Fruit fly (Drosophila melanogaster) whole organism, embryonic: ENCODE data around the gene mio.

Experiments used
- Antp ChIP-seq: fragments of 200-800 bp; sonication (Bioruptor generic); optimal IDR thresholded peaks from 3 replicates; lab custom pipeline; 2016; ENCODE audit warnings: missing biosample characterization, missing genetic modification characterization
- CG10366 ChIP-seq: fragments of 200-800 bp; sonication (Bioruptor generic); IDR thresholded peaks from 2 replicates; pipeline ENCODE4 v1.3.6; 2022; ENCODE audit warnings: missing biosample characterization, missing genetic modification characterization
- CG10462 ChIP-seq: fragments of 200-800 bp; sonication (Bioruptor generic); optimal IDR thresholded peaks from 2 replicates; lab custom pipeline; 2016; ENCODE audit warnings: missing biosample characterization, missing genetic modification characterization
- CG10654 ChIP-seq: fragments of 200-800 bp; sonication (Bioruptor generic); optimal IDR thresholded peaks from 2 replicates; lab custom pipeline; 2016; ENCODE audit warnings: missing biosample characterization, missing genetic modification characterization
- CG11093 ChIP-seq: fragments of 200-800 bp; sonication (Bioruptor generic); IDR thresholded peaks from 3 replicates; pipeline ENCODE4 v1.3.6; 2022; ENCODE audit warnings: missing biosample characterization, missing genetic modification characterization
- CG12236 ChIP-seq: fragments of 200-800 bp; sonication (Bioruptor generic); optimal IDR thresholded peaks from 2 replicates; lab custom pipeline; 2016; ENCODE audit warnings: missing biosample characterization, missing genetic modification characterization
- CG13123 ChIP-seq: fragments of 200-800 bp; sonication (Bioruptor generic); optimal IDR thresholded peaks from 2 replicates; lab custom pipeline; 2016; ENCODE audit warnings: missing biosample characterization, missing genetic modification characterization
- CG13775 ChIP-seq: fragments of 200-800 bp; sonication (Bioruptor generic); optimal IDR thresholded peaks from 3 replicates; lab custom pipeline; 2017; ENCODE audit warnings: missing biosample characterization, mild to moderate bottlenecking, missing genetic modification characterization
- CG14441 ChIP-seq: fragments of 200-800 bp; sonication (Bioruptor generic); IDR thresholded peaks from 2 replicates; pipeline ENCODE4 v1.3.6; 2022; ENCODE audit warnings: missing biosample characterization, missing genetic modification characterization
- CG15269 ChIP-seq: fragments of 200-800 bp; sonication (Bioruptor generic); optimal IDR thresholded peaks from 2 replicates; lab custom pipeline; 2018; ENCODE audit warnings: missing biosample characterization, mild to moderate bottlenecking, missing genetic modification characterization, moderate library complexity
- CG18476 ChIP-seq: fragments of 200-800 bp; sonication (Bioruptor generic); optimal IDR thresholded peaks from 2 replicates; lab custom pipeline; 2016; ENCODE audit warnings: missing biosample characterization, mild to moderate bottlenecking, missing genetic modification characterization
- CG2120 ChIP-seq: fragments of 200-800 bp; sonication (Bioruptor generic); optimal IDR thresholded peaks from 3 replicates; lab custom pipeline; 2016; ENCODE audit warnings: missing biosample characterization, missing genetic modification characterization
- CG2129 ChIP-seq: fragments of 200-800 bp; sonication (Bioruptor generic); IDR thresholded peaks from 2 replicates; pipeline ENCODE4 v1.3.6; 2022; ENCODE audit warnings: missing biosample characterization, missing genetic modification characterization; ENCODE audit not compliant: partially characterized antibody
- CG34422 ChIP-seq: fragments of 200-800 bp; sonication (Bioruptor generic); IDR thresholded peaks from 3 replicates; pipeline ENCODE4 v1.3.6; 2022; ENCODE audit warnings: missing biosample characterization, missing genetic modification characterization
- CG3726 ChIP-seq: fragments of 200-800 bp; sonication (Bioruptor generic); IDR thresholded peaks from 3 replicates; pipeline ENCODE4, ENCODE4 v1.3.6; 2022; ENCODE audit warnings: missing biosample characterization, missing genetic modification characterization
- CG7271 ChIP-seq: fragments of 200-800 bp; sonication (Bioruptor generic); optimal IDR thresholded peaks from 2 replicates; lab custom pipeline; 2018; ENCODE audit warnings: missing biosample characterization, mild to moderate bottlenecking, missing genetic modification characterization, moderate library complexity
- CG7357 ChIP-seq: fragments of 200-800 bp; sonication (Bioruptor generic); IDR thresholded peaks from 3 replicates; pipeline ENCODE4 v1.3.6; 2022; ENCODE audit warnings: missing biosample characterization, missing genetic modification characterization
- CG7786 ChIP-seq: fragments of 200-800 bp; sonication (Bioruptor generic); optimal IDR thresholded peaks from 2 replicates; lab custom pipeline; 2016; ENCODE audit warnings: missing biosample characterization, missing genetic modification characterization
- CG8478 ChIP-seq: fragments of >200 bp; optimal IDR thresholded peaks from 2 replicates; lab custom pipeline; 2018
- CG8765 ChIP-seq: fragments of 200-800 bp; sonication (Bioruptor generic); IDR thresholded peaks from 2 replicates; pipeline ENCODE4 v1.3.6; 2022; ENCODE audit warnings: missing biosample characterization, missing genetic modification characterization
- Dll ChIP-seq: fragments of 200-800 bp; sonication (Bioruptor generic); IDR thresholded peaks from 4 replicates; pipeline ENCODE4 v1.3.6; 2022; ENCODE audit warnings: missing biosample characterization, missing genetic modification characterization; ENCODE audit not compliant: partially characterized antibody
- Dref ChIP-seq: fragments of 200-800 bp; sonication (Bioruptor generic); IDR thresholded peaks from 2 replicates; pipeline ENCODE4 v1.3.6; 2022; ENCODE audit warnings: missing biosample characterization, missing genetic modification characterization
- Ets65A ChIP-seq: fragments of 200-800 bp; sonication (Bioruptor generic); peaks from one replicate; lab custom pipeline; 2016; ENCODE audit warnings: missing biosample characterization, missing genetic modification characterization
- Ets97D ChIP-seq: fragments of 200-800 bp; sonication (Bioruptor generic); optimal IDR thresholded peaks from 3 replicates; lab custom pipeline; 2016; ENCODE audit warnings: missing biosample characterization, missing genetic modification characterization
- HHEX ChIP-seq: fragments of 200-800 bp; sonication (Bioruptor generic); optimal IDR thresholded peaks from 3 replicates; lab custom pipeline; 2017; ENCODE audit warnings: missing biosample characterization, mild to moderate bottlenecking, missing genetic modification characterization, missing genetic modification reagents
- Hsf ChIP-seq: fragments of 200-800 bp; sonication (Bioruptor generic); optimal IDR thresholded peaks from 3 replicates; lab custom pipeline; 2016; ENCODE audit warnings: missing biosample characterization, missing genetic modification characterization
- Lhr ChIP-seq: fragments of 200-800 bp; sonication (Bioruptor generic); optimal IDR thresholded peaks from 3 replicates; lab custom pipeline; 2017; ENCODE audit warnings: mild to moderate bottlenecking, missing biosample characterization, missing genetic modification reagents, missing genetic modification characterization
- Lim3 ChIP-seq: fragments of 200-800 bp; sonication (Bioruptor generic); IDR thresholded peaks from 2 replicates; pipeline ENCODE4 v1.3.6; 2022; ENCODE audit warnings: missing biosample characterization, missing genetic modification characterization
- Med ChIP-seq: fragments of 200-800 bp; sonication (Bioruptor generic); peaks from one replicate; lab custom pipeline; 2016; ENCODE audit warnings: missing biosample characterization, missing genetic modification characterization, mild to moderate bottlenecking, inconsistent platforms, moderate library complexity
- Meics ChIP-seq: fragments of 200-800 bp; sonication (Bioruptor generic); optimal IDR thresholded peaks from 2 replicates; lab custom pipeline; 2017; ENCODE audit warnings: missing biosample characterization, mild to moderate bottlenecking, missing genetic modification characterization
- Mes4 ChIP-seq: fragments of 200-800 bp; sonication (Bioruptor generic); optimal IDR thresholded peaks from 2 replicates; lab custom pipeline; 2016; ENCODE audit warnings: missing biosample characterization, missing genetic modification characterization
- NC2α ChIP-seq: fragments of 200-800 bp; sonication (Bioruptor generic); optimal IDR thresholded peaks from 2 replicates; lab custom pipeline; 2016; ENCODE audit warnings: missing biosample characterization, missing genetic modification characterization
- Nf-YB ChIP-seq: fragments of 200-800 bp; sonication (Bioruptor generic); optimal IDR thresholded peaks from 3 replicates; lab custom pipeline; 2019; ENCODE audit warnings: missing biosample characterization, mild to moderate bottlenecking, missing genetic modification characterization, moderate library complexity
- Pdp1 ChIP-seq, 2 experiments: fragments of 200-800 bp; sonication (Bioruptor generic); optimal IDR thresholded peaks; 3 replicates each; lab custom pipeline; 2016; ENCODE audit warnings: missing biosample characterization in 2 of 2, missing genetic modification characterization in 2 of 2, mild to moderate bottlenecking in 1 of 2, moderate library complexity in 1 of 2
- Sin3A ChIP-seq: fragments of >200 bp; optimal IDR thresholded peaks from 2 replicates; lab custom pipeline; 2018
- Sox102F ChIP-seq: fragments of 200-800 bp; sonication (Bioruptor generic); optimal IDR thresholded peaks from 2 replicates; lab custom pipeline; 2018; ENCODE audit warnings: missing biosample characterization, mild to moderate bottlenecking, missing genetic modification characterization, moderate library complexity
- Sry-δ ChIP-seq: fragments of 200-800 bp; sonication (Bioruptor generic); optimal IDR thresholded peaks from 2 replicates; lab custom pipeline; 2016; ENCODE audit warnings: missing biosample characterization, missing genetic modification characterization
- Usf ChIP-seq: fragments of 200-800 bp; sonication (Bioruptor generic); optimal IDR thresholded peaks from 2 replicates; lab custom pipeline; 2017; ENCODE audit warnings: missing genotype, missing biosample characterization, missing genetic modification characterization
- ab ChIP-seq: fragments of 200-800 bp; sonication (Bioruptor generic); optimal IDR thresholded peaks from 2 replicates; lab custom pipeline; 2016; ENCODE audit warnings: missing biosample characterization, missing genetic modification characterization
- amos ChIP-seq: fragments of 200-800 bp; sonication (Bioruptor generic); IDR thresholded peaks from 2 replicates; pipeline ENCODE4 v1.3.6; 2022; ENCODE audit warnings: missing biosample characterization, missing genetic modification characterization; ENCODE audit not compliant: partially characterized antibody
- az2 ChIP-seq: fragments of 200-800 bp; sonication (Bioruptor generic); optimal IDR thresholded peaks from 3 replicates; lab custom pipeline; 2016; ENCODE audit warnings: missing biosample characterization, missing genetic modification characterization
- corto ChIP-seq: fragments of 200-800 bp; sonication (Bioruptor generic); optimal IDR thresholded peaks from 2 replicates; lab custom pipeline; 2016; ENCODE audit warnings: missing biosample characterization, mild to moderate bottlenecking, missing genetic modification characterization, moderate library complexity
- dati ChIP-seq: fragments of 200-800 bp; sonication (Bioruptor generic); IDR thresholded peaks from 2 replicates; pipeline ENCODE4 v1.3.6; 2022; ENCODE audit warnings: missing biosample characterization, missing genetic modification characterization
- kah ChIP-seq: fragments of 200-800 bp; sonication (Bioruptor generic); optimal IDR thresholded peaks from 2 replicates; lab custom pipeline; 2018; ENCODE audit warnings: missing biosample characterization, mild to moderate bottlenecking, missing genetic modification characterization
- maf-S ChIP-seq: fragments of 200-800 bp; sonication (Bioruptor generic); optimal IDR thresholded peaks from 2 replicates; lab custom pipeline; 2016; ENCODE audit warnings: missing biosample characterization, missing genetic modification characterization
- onecut ChIP-seq: fragments of 200-800 bp; sonication (Bioruptor generic); IDR thresholded peaks from 2 replicates; pipeline ENCODE4 v1.3.6; 2022; ENCODE audit warnings: missing biosample characterization, missing genetic modification characterization
- scrt ChIP-seq: fragments of 200-800 bp; sonication (Bioruptor generic); optimal IDR thresholded peaks from 2 replicates; lab custom pipeline; 2018; ENCODE audit warnings: missing biosample characterization, mild to moderate bottlenecking, missing genetic modification characterization, moderate library complexity
- shn ChIP-seq: fragments of 200-800 bp; sonication (Bioruptor generic); optimal IDR thresholded peaks from 3 replicates; lab custom pipeline; 2016; ENCODE audit warnings: missing biosample characterization, missing genetic modification characterization
- unc-4 ChIP-seq: fragments of 200-800 bp; sonication (Bioruptor generic); IDR thresholded peaks from 2 replicates; pipeline ENCODE4 v1.3.6; 2022; ENCODE audit warnings: missing biosample characterization, missing genetic modification characterization; ENCODE audit not compliant: partially characterized antibody
- vfl ChIP-seq: fragments of 200-800 bp; sonication (Bioruptor generic); optimal IDR thresholded peaks from 2 replicates; lab custom pipeline; 2016; ENCODE audit warnings: missing biosample characterization, missing genetic modification characterization

Gene mio

DNA sequence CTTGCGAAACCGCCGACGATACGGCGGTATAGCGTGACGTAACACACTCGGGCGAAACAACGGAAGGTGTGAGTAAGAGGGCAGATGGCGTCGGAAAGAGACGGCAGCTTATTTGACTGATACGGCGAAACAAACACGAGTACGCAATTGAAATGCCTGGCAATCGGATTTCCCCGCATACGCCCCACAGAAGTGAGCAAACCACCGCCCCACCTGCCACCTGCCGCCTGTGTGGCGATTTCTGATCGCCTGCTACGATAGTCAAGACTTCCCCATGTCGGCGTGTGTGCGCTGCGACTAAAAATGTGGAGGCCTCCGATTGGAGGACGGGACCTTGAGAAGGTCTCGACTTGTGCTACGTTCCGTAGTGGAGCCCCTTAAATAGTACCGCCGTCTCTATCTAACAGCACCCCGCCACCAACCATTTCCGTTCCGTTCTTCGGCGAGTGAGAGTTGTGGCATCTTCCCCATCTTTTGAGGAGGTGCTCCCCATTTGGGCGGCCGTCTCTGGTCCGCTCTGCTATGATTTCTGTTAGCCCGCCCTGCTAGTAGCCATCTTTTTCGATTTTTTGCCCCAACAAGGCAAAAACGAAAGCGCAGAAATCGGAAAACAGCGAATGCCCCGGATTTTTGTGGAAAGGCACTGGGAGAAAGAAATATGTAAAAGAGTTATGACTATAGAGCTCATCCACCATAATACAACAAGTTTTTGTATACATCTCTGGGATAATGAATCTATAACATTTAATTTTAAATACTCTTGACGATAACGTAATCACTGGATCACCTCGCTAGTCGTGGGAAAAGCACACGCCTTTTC lies 18.3 kb upstream of the mio start (continued):
- TF ChIP-seq HHEX (GFP tag; lab: Kevin White, UChicago): peak; percentile 82
- TF ChIP-seq CG7271 (tag; lab: Kevin White, UChicago): peak; percentile 18
- no peak for TF ChIP-seq Lim3
- peak; percentile 62 for TF ChIP-seq Lhr (GFP tag; lab: Kevin White, UChicago)
- TF ChIP-seq Usf (GFP tag; lab: Kevin White, UChicago): peak; percentile 74
- TF ChIP-seq CG3726 (GFP tag; lab: Robert Waterston, UW): no peak
- TF ChIP-seq Sox102F (GFP tag; lab: Kevin White, UChicago): peak; percentile 89
- TF ChIP-seq Dref (GFP tag; lab: Robert Waterston, UW): no peak
- peak; percentile 96 for TF ChIP-seq corto (GFP tag; lab: Kevin White, UChicago)
- TF ChIP-seq Antp: peak; percentile 88
- TF ChIP-seq Ets97D (GFP tag; lab: Kevin White, UChicago): peak; percentile 70
- TF ChIP-seq onecut (GFP tag; lab: Robert Waterston, UW): peak; percentile 93
- peak; percentile 84 for TF ChIP-seq CG11093 (GFP tag; lab: Robert Waterston, UW)
- TF ChIP-seq Dll (GFP tag; lab: Robert Waterston, UW): no peak
- peak; percentile 77 for TF ChIP-seq CG13775 (GFP tag; lab: Kevin White, UChicago)
- TF ChIP-seq CG34422 (GFP tag; lab: Robert Waterston, UW): no peak
- TF ChIP-seq CG10654 (GFP tag; lab: Kevin White, UChicago): peak; percentile 81
- no peak for TF ChIP-seq Sin3A
- peak; percentile 82 for TF ChIP-seq shn
- peak; percentile 85 for TF ChIP-seq CG7786 (GFP tag; lab: Kevin White, UChicago)
- no peak for TF ChIP-seq CG2129 (GFP tag; lab: Robert Waterston, UW)
- peak; percentile 89 for TF ChIP-seq CG2120
- peak; percentile 99 for TF ChIP-seq Ets65A (GFP tag; lab: Kevin White, UChicago)
- peak; percentile 78 for TF ChIP-seq CG8478
- peak; percentile 83 for TF ChIP-seq CG18476 (GFP tag; lab: Kevin White, UChicago)
- peak; percentile 87 for TF ChIP-seq az2 (GFP tag; lab: Kevin White, UChicago)
- TF ChIP-seq Meics (GFP tag; lab: Kevin White, UChicago): peak; percentile 87
- no peak for TF ChIP-seq CG10366 (GFP tag; lab: Robert Waterston, UW)
- peak; percentile 78 for TF ChIP-seq CG10462 (GFP tag; lab: Kevin White, UChicago)
- no peak for TF ChIP-seq CG8765 (GFP tag; lab: Robert Waterston, UW)
- TF ChIP-seq maf-S (GFP tag; lab: Kevin White, UChicago): peak; percentile 82
- TF ChIP-seq Sry-δ (GFP tag; lab: Kevin White, UChicago): peak; percentile 37
- TF ChIP-seq scrt (GFP tag; lab: Kevin White, UChicago): peak; percentile 75
- no peak for TF ChIP-seq CG14441
- peak; percentile 85 for TF ChIP-seq NC2α (GFP tag; lab: Kevin White, UChicago)
- peak; percentile 73 for TF ChIP-seq CG12236 (GFP tag; lab: Kevin White, UChicago)
- peak; percentile 55 for TF ChIP-seq ab (GFP tag; lab: Kevin White, UChicago)
- TF ChIP-seq amos: no peak
- no peak for TF ChIP-seq dati
- TF ChIP-seq CG13123 (GFP tag; lab: Kevin White, UChicago): peak; percentile 65
- peak; percentile 76; the same call in 1 of the 3 replicates for TF ChIP-seq CG7357 (GFP tag; lab: Robert Waterston, UW)
- TF ChIP-seq CG15269 (tag; lab: Kevin White, UChicago): peak; percentile 82
- TF ChIP-seq kah (GFP tag; lab: Kevin White, UChicago): peak; percentile 82
- TF ChIP-seq Nf-YB (GFP tag; lab: Kevin White, UChicago): peak; percentile 90
- peak; percentile 98 for TF ChIP-seq Med (GFP tag; lab: Kevin White, UChicago)
- TF ChIP-seq unc-4 (GFP tag; lab: Robert Waterston, UW): no peak
- TF ChIP-seq Mes4: peak; percentile 85
- TF ChIP-seq Pdp1 (GFP tag; optimal IDR thresholded peaks at IDR 0.05; lab: Kevin White, UChicago): peak; percentile 91 to 98
- peak; percentile 82 for TF ChIP-seq Hsf (GFP tag; lab: Kevin White, UChicago)
- TF ChIP-seq vfl (GFP tag; lab: Kevin White, UChicago): peak; percentile 72
